Worm (Caenorhabditis elegans) whole organism, L4 larva: ENCODE data around the gene ptp-1.
A peak's percentile ranks its signal among the peaks of the same experiment; 100 is the strongest.

Experiments used
- F49E8.2 ChIP-seq: sonication (generic microtip); optimal IDR thresholded peaks from 2 replicates; lab custom pipeline; 2016; ENCODE audit warnings: missing compliant biosample characterization, mild to moderate bottlenecking, missing genetic modification characterization, borderline replicate concordance
- T20F7.1 ChIP-seq: fragments of 200-800 bp; sonication (Bioruptor generic); optimal IDR thresholded peaks from 2 replicates; lab custom pipeline; 2018; ENCODE audit warnings: mild to moderate bottlenecking, missing genetic modification characterization, missing compliant biosample characterization
- Y105C5A.15 ChIP-seq: fragments of 200-800 bp; sonication (Bioruptor generic); IDR thresholded peaks from 2 replicates; pipeline ENCODE4 v1.3.6; 2022; ENCODE audit warnings: missing genetic modification characterization, missing compliant biosample characterization
- Y5F2A.4 ChIP-seq: fragments of 200-800 bp; sonication (Bioruptor generic); optimal IDR thresholded peaks from 2 replicates; lab custom pipeline; 2018; ENCODE audit warnings: mild to moderate bottlenecking, missing genetic modification characterization, missing compliant biosample characterization
- ZK337.2 ChIP-seq: fragments of 200-800 bp; sonication (Bioruptor generic); IDR thresholded peaks from 2 replicates; pipeline ENCODE4 v1.3.6; 2022; ENCODE audit warnings: missing genetic modification reagents, missing genetic modification characterization, missing compliant biosample characterization
- ZK546.5 ChIP-seq, 2 experiments: sonication (generic microtip); optimal IDR thresholded peaks; 2 replicates each; lab custom pipeline; 2017; ENCODE audit warnings: missing biosample characterization in 2 of 2, missing genetic modification characterization in 2 of 2
- aha-1 ChIP-seq: fragments of 150-350 bp; peaks from one replicate; lab custom pipeline; 2014; ENCODE audit warnings: missing biosample characterization, missing genetic modification characterization
- ama-1 ChIP-seq: fragments of 150-350 bp; optimal IDR thresholded peaks from 2 replicates; lab custom pipeline; 2014; ENCODE audit warnings: inconsistent platforms, mixed read lengths
- attf-4 ChIP-seq: sonication (generic microtip); optimal IDR thresholded peaks from 3 replicates; lab custom pipeline; 2017; ENCODE audit warnings: missing biosample characterization, missing genetic modification characterization
- ceh-32 ChIP-seq: sonication (generic microtip); optimal IDR thresholded peaks from 2 replicates; lab custom pipeline; 2016; ENCODE audit warnings: mild to moderate bottlenecking, missing genetic modification characterization, missing compliant biosample characterization; ENCODE audit not compliant: poor library complexity
- ceh-62 ChIP-seq: sonication (generic microtip); optimal IDR thresholded peaks from 2 replicates; lab custom pipeline; 2017; ENCODE audit warnings: missing biosample characterization, missing genetic modification characterization
- ctbp-1 ChIP-seq: fragments of 200-800 bp; sonication (Bioruptor generic); IDR thresholded peaks from 2 replicates; pipeline ENCODE4 v1.3.6; 2022; ENCODE audit warnings: missing genetic modification reagents, missing genetic modification characterization, missing compliant biosample characterization
- daf-8 ChIP-seq: fragments of 200-800 bp; sonication (Bioruptor generic); IDR thresholded peaks from 2 replicates; pipeline ENCODE4 v1.3.6; 2022; ENCODE audit warnings: missing genetic modification characterization, missing compliant biosample characterization
- dmd-6 ChIP-seq: fragments of 200-800 bp; sonication (Bioruptor generic); IDR thresholded peaks from 2 replicates; pipeline ENCODE4 v1.3.6; 2022; ENCODE audit warnings: missing genetic modification reagents, missing genetic modification characterization, missing compliant biosample characterization
- dmd-9 ChIP-seq: fragments of 200-800 bp; sonication (Bioruptor generic); IDR thresholded peaks from 2 replicates; pipeline ENCODE4 v1.3.6; 2022; ENCODE audit warnings: missing genetic modification reagents, missing genetic modification characterization, missing compliant biosample characterization
- dve-1 ChIP-seq: sonication (generic microtip); optimal IDR thresholded peaks from 2 replicates; lab custom pipeline; 2017; ENCODE audit warnings: antibody characterized with exemption, mild to moderate bottlenecking, missing genetic modification characterization, missing compliant biosample characterization; ENCODE audit not compliant: insufficient read depth
- egl-27 ChIP-seq: sonication (generic microtip); optimal IDR thresholded peaks from 3 replicates; lab custom pipeline; 2017; ENCODE audit warnings: missing biosample characterization, missing genetic modification reagents, missing genetic modification characterization
- egl-43 ChIP-seq: fragments of 200-800 bp; sonication (Bioruptor generic); IDR thresholded peaks from 2 replicates; pipeline ENCODE4 v1.3.6; 2022; ENCODE audit warnings: missing genetic modification reagents, missing genetic modification characterization, missing compliant biosample characterization
- hif-1 ChIP-seq, 2 experiments: sonication (generic microtip); optimal IDR thresholded peaks; 2 replicates each; lab custom pipeline; 2016 to 2017; ENCODE audit warnings: missing compliant biosample characterization in 2 of 2, missing genetic modification characterization in 2 of 2, missing genetic modification reagents in 2 of 2, missing genotype in 2 of 2, mild to moderate bottlenecking in 1 of 2
- hlh-11 ChIP-seq: fragments of 200-800 bp; sonication (Bioruptor generic); optimal IDR thresholded peaks from 2 replicates; lab custom pipeline; 2018; ENCODE audit warnings: mild to moderate bottlenecking, missing genetic modification characterization, missing compliant biosample characterization
- hlh-30 ChIP-seq: sonication (generic microtip); optimal IDR thresholded peaks from 2 replicates; lab custom pipeline; 2017; ENCODE audit warnings: antibody characterized with exemption, mild to moderate bottlenecking, missing genetic modification characterization, missing compliant biosample characterization; ENCODE audit not compliant: insufficient read depth
- jun-1 ChIP-seq: fragments of 150-350 bp; optimal IDR thresholded peaks from 2 replicates; lab custom pipeline; 2014; ENCODE audit warnings: missing biosample characterization, missing genetic modification reagents, missing genetic modification characterization
- lin-1 ChIP-seq: fragments of 200-800 bp; sonication (Bioruptor generic); IDR thresholded peaks from 2 replicates; pipeline ENCODE4 v1.3.6; 2022; ENCODE audit warnings: missing genetic modification reagents, missing genetic modification characterization, missing compliant biosample characterization
- lin-13 ChIP-seq: fragments of 150-350 bp; optimal IDR thresholded peaks from 2 replicates; lab custom pipeline; 2014; ENCODE audit warnings: missing biosample characterization, missing genetic modification reagents, missing genetic modification characterization
- lin-15B ChIP-seq: fragments of 150-350 bp; sonication (generic microtip); optimal IDR thresholded peaks from 3 replicates; lab custom pipeline; 2014; ENCODE audit warnings: missing biosample characterization, missing genetic modification characterization
- lir-3 ChIP-seq: sonication (generic microtip); optimal IDR thresholded peaks from 2 replicates; lab custom pipeline; 2016; ENCODE audit warnings: mild to moderate bottlenecking, missing genetic modification characterization, missing compliant biosample characterization
- nhr-111 ChIP-seq: fragments of 200-800 bp; sonication (Bioruptor generic); optimal IDR thresholded peaks from 2 replicates; lab custom pipeline; 2018; ENCODE audit warnings: mild to moderate bottlenecking, missing genetic modification characterization, missing compliant biosample characterization
- nhr-25 ChIP-seq: sonication (generic microtip); optimal IDR thresholded peaks from 2 replicates; lab custom pipeline; 2017; ENCODE audit warnings: missing genetic modification characterization, mild to moderate bottlenecking, missing compliant biosample characterization, antibody characterized with exemption, moderate library complexity, borderline replicate concordance; ENCODE audit not compliant: insufficient read depth
- nhr-28 ChIP-seq: fragments of 150-350 bp; optimal IDR thresholded peaks from 2 replicates; lab custom pipeline; 2014; ENCODE audit warnings: missing biosample characterization, missing genetic modification characterization
- nhr-41 ChIP-seq: fragments of 200-800 bp; sonication (Bioruptor generic); IDR thresholded peaks from 2 replicates; pipeline ENCODE4 v1.3.6; 2022; ENCODE audit warnings: missing genetic modification reagents, missing genetic modification characterization, missing compliant biosample characterization
- nhr-42 ChIP-seq: fragments of 200-800 bp; sonication (Bioruptor generic); IDR thresholded peaks from 2 replicates; pipeline ENCODE4 v1.3.6; 2022; ENCODE audit warnings: missing genetic modification characterization, missing compliant biosample characterization
- nhr-48 ChIP-seq: sonication (generic microtip); optimal IDR thresholded peaks from 2 replicates; lab custom pipeline; 2016; ENCODE audit warnings: mild to moderate bottlenecking, missing genetic modification characterization, missing compliant biosample characterization
- nhr-6 ChIP-seq: fragments of 150-350 bp; optimal IDR thresholded peaks from 2 replicates; lab custom pipeline; 2014; ENCODE audit warnings: missing biosample characterization, missing genetic modification characterization
- pqm-1 ChIP-seq: sonication (generic microtip); optimal IDR thresholded peaks from 2 replicates; lab custom pipeline; 2017; ENCODE audit warnings: missing biosample characterization, missing genetic modification characterization
- rbr-2 ChIP-seq: sonication (generic microtip); optimal IDR thresholded peaks from 2 replicates; lab custom pipeline; 2016; ENCODE audit warnings: missing genotype, missing genetic modification characterization, missing compliant biosample characterization
- skn-1 ChIP-seq: fragments of 150-350 bp; optimal IDR thresholded peaks from 2 replicates; lab custom pipeline; 2014; ENCODE audit warnings: missing biosample characterization, missing genetic modification characterization
- snpc-4 ChIP-seq: fragments of 150-350 bp; optimal IDR thresholded peaks from 2 replicates; lab custom pipeline; 2014; ENCODE audit warnings: missing biosample characterization, missing genetic modification characterization
- spr-3 ChIP-seq: fragments of 200-800 bp; sonication (Bioruptor generic); optimal IDR thresholded peaks from 2 replicates; lab custom pipeline; 2018; ENCODE audit warnings: mild to moderate bottlenecking, missing genetic modification characterization, missing compliant biosample characterization
- tag-97 ChIP-seq: fragments of 200-800 bp; sonication (Bioruptor generic); IDR thresholded peaks from 2 replicates; pipeline ENCODE4 v1.3.6; 2022; ENCODE audit warnings: missing genetic modification characterization, missing compliant biosample characterization
- unc-130 ChIP-seq: sonication (generic microtip); optimal IDR thresholded peaks from 2 replicates; lab custom pipeline; 2016; ENCODE audit warnings: missing genetic modification reagents, missing genetic modification characterization, missing compliant biosample characterization
- unc-62 ChIP-seq, 3 experiments: fragments of 150-350 bp in 1 of 3; sonication (generic microtip); optimal IDR thresholded peaks in 2 of 3; peaks in 1 of 3; 1 replicate in 1 of 3; 2 replicates in 2 of 3; lab custom pipeline; 2014 to 2017; ENCODE audit warnings: missing biosample characterization in 3 of 3, missing genetic modification characterization in 3 of 3, missing genetic modification reagents in 3 of 3, missing genotype in 1 of 3
- zfp-2 ChIP-seq: sonication (generic microtip); optimal IDR thresholded peaks from 2 replicates; lab custom pipeline; 2016; ENCODE audit warnings: mild to moderate bottlenecking, missing genetic modification characterization, missing compliant biosample characterization
- ztf-11 ChIP-seq: fragments of 150-350 bp; optimal IDR thresholded peaks from 2 replicates; lab custom pipeline; 2014; ENCODE audit warnings: missing biosample characterization, missing genetic modification characterization

ptp-1 gene

ce11 chrIII:3569763-3570162, 20.8 kb upstream of the ptp-1 start:
- TF ChIP-seq lin-1: no peak
- TF ChIP-seq lin-15B (tag; lab: Kevin White, UChicago): no peak
- peak; percentile 92 for TF ChIP-seq aha-1 (tag; lab: Kevin White, UChicago)
- no peak for TF ChIP-seq dmd-6 (GFP tag; lab: Robert Waterston, UW)
- no peak for TF ChIP-seq tag-97 (GFP tag; lab: Robert Waterston, UW)
- TF ChIP-seq ztf-11 (tag; lab: Kevin White, UChicago): no peak

- TF ChIP-seq nhr-48 (tag; lab: Kevin White, UChicago) (peak; percentile 1), jun-1 (no peak), lin-13 (GFP tag; lab: Kevin White, UChicago) (no peak), ceh-32 (tag; lab: Kevin White, UChicago) (no peak), daf-8 (GFP tag; lab: Robert Waterston, UW) (no peak), Y105C5A.15 (GFP tag; lab: Robert Waterston, UW) (no peak), dve-1 (no peak), pqm-1 (tag; lab: Kevin White, UChicago) (peak; percentile 39), Y5F2A.4 (GFP tag; lab: Kevin White, UChicago) (no peak), nhr-28 (tag; lab: Kevin White, UChicago) (peak; percentile 26), dmd-6 (GFP tag; lab: Robert Waterston, UW) (peak; percentile 77; the same call in 1 of the 2 replicates), nhr-25 (tag; lab: Kevin White, UChicago) (no peak), unc-62 (GFP tag; optimal IDR thresholded peaks at IDR 0.05 in 1 of 2; lab: Kevin White, UChicago) (peak in 1 of 2 experiments; percentile 55), unc-62 (tag; optimal IDR thresholded peaks at IDR 0.05; lab: Kevin White, UChicago) (no peak), ctbp-1 (GFP tag; lab: Robert Waterston, UW) (no peak), hif-1 (tag; optimal IDR thresholded peaks at IDR 0.05; lab: Kevin White, UChicago) (no peak), dmd-9 (no peak), nhr-6 (tag; lab: Kevin White, UChicago) (peak; percentile 22), spr-3 (GFP tag; lab: Kevin White, UChicago) (no peak), attf-4 (no peak), aha-1 (tag; lab: Kevin White, UChicago) (no peak), egl-27 (no peak), ZK546.5 (tag; optimal IDR thresholded peaks at IDR 0.05; lab: Kevin White, UChicago) (no peak), rbr-2 (tag; lab: Kevin White, UChicago) (no peak), ZK337.2 (GFP tag; lab: Robert Waterston, UW) (no peak), zfp-2 (tag; lab: Kevin White, UChicago) (no peak), egl-43 (GFP tag; lab: Robert Waterston, UW) (no peak), T20F7.1 (GFP tag; lab: Kevin White, UChicago) (no peak), lir-3 (no peak), snpc-4 (tag; lab: Kevin White, UChicago) (no peak), nhr-42 (no peak), hlh-11 (tag; lab: Kevin White, UChicago) (peak; percentile 60), F49E8.2 (tag; lab: Kevin White, UChicago) (no peak), nhr-41 (no peak), skn-1 (tag; lab: Kevin White, UChicago) (no peak), nhr-111 (GFP tag; lab: Kevin White, UChicago) (no peak), ceh-62 (tag; lab: Kevin White, UChicago) (no peak), unc-130 (no peak), ama-1 (no peak), hlh-30 (tag; lab: Kevin White, UChicago) (no peak)
These were observed 19.1 kb upstream of the ptp-1 start for ce11 chrIII:3571371-3571902.
